Fruit fly (Drosophila melanogaster) S2 (cell line): Measurements from ENCODE around the gene CG31921.

Experiments
- CG8478 ChIP-seq: fragments of >200 bp; optimal IDR thresholded peaks from 2 replicates; lab custom pipeline; 2018
- CTCF ChIP-seq, 2 experiments: fragments of >200 bp; optimal IDR thresholded peaks; 2 replicates each; lab custom pipeline; 2018

- TF ChIP-seq CG8478 (lab: Kevin White, UChicago) (no peak), CTCF (optimal IDR thresholded peaks at IDR 0.05; lab: Kevin White, UChicago) (no peak)
Measured at dm6 chr2L:290373-290772, 41.8 kb downstream of the CG31921 start.
